Fruit fly (Drosophila melanogaster) whole organism, wandering third instar larva: ENCODE results near the gene gce.
A peak's percentile ranks its signal among the peaks of the same experiment; 100 is the strongest.

Source experiments
- Abd-B ChIP-seq: fragments of >200 bp; optimal IDR thresholded peaks from 2 replicates; lab custom pipeline; 2017; ENCODE audit warnings: missing biosample characterization, missing genetic modification characterization
- CG32264 ChIP-seq: fragments of 200-800 bp; sonication (Bioruptor generic); optimal IDR thresholded peaks from 2 replicates; lab custom pipeline; 2016; ENCODE audit warnings: missing biosample characterization, missing genetic modification characterization
- CG9705 ChIP-seq: fragments of 200-800 bp; sonication (Bioruptor generic); optimal IDR thresholded peaks from 2 replicates; lab custom pipeline; 2018; ENCODE audit warnings: missing biosample characterization, mild to moderate bottlenecking, missing genetic modification characterization
- CrebA ChIP-seq: fragments of 200-800 bp; sonication (Bioruptor generic); optimal IDR thresholded peaks from 2 replicates; lab custom pipeline; 2016; ENCODE audit warnings: missing biosample characterization, mild to moderate bottlenecking, missing genetic modification characterization, borderline replicate concordance
- Dif ChIP-seq: fragments of 200-275, 200-300 bp; sonication (Bioruptor generic); optimal IDR thresholded peaks from 2 replicates; lab custom pipeline; 2018; ENCODE audit warnings: missing biosample characterization, missing genetic modification characterization; ENCODE audit not compliant: partially characterized antibody
- HLH106 ChIP-seq: fragments of 200-800 bp; optimal IDR thresholded peaks from 3 replicates; lab custom pipeline; 2019; ENCODE audit warnings: missing biosample characterization, mild to moderate bottlenecking, missing genetic modification characterization, moderate library complexity
- Hnf4 ChIP-seq: fragments of 200-800 bp; sonication (Bioruptor generic); optimal IDR thresholded peaks from 2 replicates; lab custom pipeline; 2016; ENCODE audit warnings: missing biosample characterization, mild to moderate bottlenecking, missing genetic modification characterization
- Hr78 ChIP-seq: fragments of >200 bp; optimal IDR thresholded peaks from 2 replicates; lab custom pipeline; 2017; ENCODE audit warnings: missing biosample characterization, missing genetic modification characterization
- Hr83 ChIP-seq: fragments of 200-300 bp; sonication (Bioruptor generic); optimal IDR thresholded peaks from 2 replicates; lab custom pipeline; 2016; ENCODE audit warnings: missing biosample characterization, mild to moderate bottlenecking, missing genetic modification characterization, moderate library complexity; ENCODE audit not compliant: poor library complexity, severe bottlenecking
- Jra ChIP-seq: sonication (Bioruptor generic); optimal IDR thresholded peaks from 2 replicates; lab custom pipeline; 2016; ENCODE audit warnings: missing biosample characterization, missing genetic modification characterization
- Mio ChIP-seq: sonication (Bioruptor generic); optimal IDR thresholded peaks from 2 replicates; lab custom pipeline; 2016; ENCODE audit warnings: missing biosample characterization, missing genetic modification characterization
- Myc ChIP-seq: fragments of >200 bp; optimal IDR thresholded peaks from 2 replicates; lab custom pipeline; 2017
- N ChIP-seq: fragments of >200 bp; optimal IDR thresholded peaks from 2 replicates; lab custom pipeline; 2018; ENCODE audit warnings: missing biosample characterization, missing external identifiers, missing genetic modification characterization
- OdsH ChIP-seq: fragments of 200-800 bp; sonication (Bioruptor generic); optimal IDR thresholded peaks from 2 replicates; lab custom pipeline; 2016; ENCODE audit warnings: missing biosample characterization, mild to moderate bottlenecking, missing genetic modification characterization
- Rel ChIP-seq, 2 experiments: fragments of 200-800 bp; sonication (Bioruptor generic) in 1 of 2; optimal IDR thresholded peaks; 2 replicates in 1 of 2; 3 replicates in 1 of 2; lab custom pipeline; 2016 to 2019; ENCODE audit warnings: mild to moderate bottlenecking in 2 of 2, missing biosample characterization in 2 of 2, missing genetic modification characterization in 2 of 2, moderate library complexity in 1 of 2
- Sp1 ChIP-seq: fragments of 200-800 bp; sonication (Bioruptor generic); optimal IDR thresholded peaks from 3 replicates; lab custom pipeline; 2019; ENCODE audit warnings: missing biosample characterization, mild to moderate bottlenecking, missing genetic modification characterization, moderate library complexity
- Vsx2 ChIP-seq: fragments of 200-300, 225-300 bp; sonication (Bioruptor generic); optimal IDR thresholded peaks from 2 replicates; lab custom pipeline; 2018; ENCODE audit warnings: missing biosample characterization, missing genetic modification characterization; ENCODE audit not compliant: partially characterized antibody
- br ChIP-seq: fragments of 200-800 bp; sonication (Bioruptor generic); optimal IDR thresholded peaks from 2 replicates; lab custom pipeline; 2016; ENCODE audit warnings: missing biosample characterization, missing genetic modification characterization
- dl ChIP-seq, 2 experiments: fragments of 175-275, 200-275 bp in 1 of 2; fragments of 200-275 bp in 1 of 2; sonication (Bioruptor generic); optimal IDR thresholded peaks; lab custom pipeline; 2018; ENCODE audit warnings: mild to moderate bottlenecking in 2 of 2, missing biosample characterization in 2 of 2, missing genetic modification characterization in 2 of 2, moderate library complexity in 2 of 2; ENCODE audit not compliant: partially characterized antibody in 2 of 2, insufficient read depth in 1 of 2
- dmrt93B ChIP-seq: fragments of 200-800 bp; sonication (Bioruptor generic); optimal IDR thresholded peaks from 2 replicates; lab custom pipeline; 2018; ENCODE audit warnings: missing biosample characterization, mild to moderate bottlenecking, missing genetic modification characterization
- dsf ChIP-seq: sonication (Bioruptor generic); optimal IDR thresholded peaks from 2 replicates; lab custom pipeline; 2016; ENCODE audit warnings: missing biosample characterization, missing genetic modification characterization, borderline replicate concordance
- ey ChIP-seq: fragments of 200-800 bp; sonication (Bioruptor generic); optimal IDR thresholded peaks from 2 replicates; lab custom pipeline; 2016; ENCODE audit warnings: missing biosample characterization, missing genetic modification characterization
- foxo ChIP-seq, 2 experiments: fragments of 200-800 bp; sonication (Bioruptor generic); optimal IDR thresholded peaks; 2 replicates in 1 of 2; 3 replicates in 1 of 2; lab custom pipeline; 2016 to 2017; ENCODE audit warnings: missing biosample characterization in 2 of 2, missing genetic modification characterization in 2 of 2
- h ChIP-seq: fragments of 200-800 bp; sonication (Bioruptor generic); optimal IDR thresholded peaks from 3 replicates; lab custom pipeline; 2016; ENCODE audit warnings: missing biosample characterization, mild to moderate bottlenecking, missing genetic modification characterization
- jim ChIP-seq: fragments of 175-275, 200-325 bp; sonication (Bioruptor generic); optimal IDR thresholded peaks from 2 replicates; lab custom pipeline; 2016; ENCODE audit warnings: missing biosample characterization, mild to moderate bottlenecking, missing genetic modification characterization
- lola ChIP-seq: fragments of >200 bp; optimal IDR thresholded peaks from 2 replicates; lab custom pipeline; 2017; ENCODE audit warnings: missing biosample characterization, missing genetic modification characterization
- pan ChIP-seq: fragments of >200 bp; optimal IDR thresholded peaks from 2 replicates; lab custom pipeline; 2017
- psq ChIP-seq: fragments of 200-800 bp; sonication (Bioruptor generic); optimal IDR thresholded peaks from 3 replicates; lab custom pipeline; 2017; ENCODE audit warnings: missing biosample characterization, mild to moderate bottlenecking, missing genetic modification characterization, moderate library complexity
- rgr ChIP-seq: fragments of 200-800 bp; sonication (Bioruptor generic); optimal IDR thresholded peaks from 3 replicates; lab custom pipeline; 2016; ENCODE audit warnings: missing biosample characterization, mild to moderate bottlenecking, missing genetic modification characterization
- sage ChIP-seq: fragments of 200-800 bp; sonication (Bioruptor generic); optimal IDR thresholded peaks from 2 replicates; lab custom pipeline; 2016; ENCODE audit warnings: missing biosample characterization, mild to moderate bottlenecking, missing genetic modification characterization
- sv ChIP-seq: fragments of 200-800 bp; sonication (Bioruptor generic); optimal IDR thresholded peaks from 3 replicates; lab custom pipeline; 2016; ENCODE audit warnings: missing biosample characterization, missing genetic modification characterization
- tai ChIP-seq: sonication (Bioruptor generic); optimal IDR thresholded peaks from 2 replicates; lab custom pipeline; 2016; ENCODE audit warnings: missing biosample characterization, missing genetic modification characterization
- usp ChIP-seq: fragments of >200 bp; optimal IDR thresholded peaks from 2 replicates; lab custom pipeline; 2017; ENCODE audit warnings: missing biosample characterization, missing genetic modification characterization
- woc ChIP-seq: sonication (Bioruptor generic); optimal IDR thresholded peaks from 2 replicates; lab custom pipeline; 2016; ENCODE audit warnings: missing biosample characterization, mild to moderate bottlenecking, missing genetic modification characterization

gce gene

DNA sequence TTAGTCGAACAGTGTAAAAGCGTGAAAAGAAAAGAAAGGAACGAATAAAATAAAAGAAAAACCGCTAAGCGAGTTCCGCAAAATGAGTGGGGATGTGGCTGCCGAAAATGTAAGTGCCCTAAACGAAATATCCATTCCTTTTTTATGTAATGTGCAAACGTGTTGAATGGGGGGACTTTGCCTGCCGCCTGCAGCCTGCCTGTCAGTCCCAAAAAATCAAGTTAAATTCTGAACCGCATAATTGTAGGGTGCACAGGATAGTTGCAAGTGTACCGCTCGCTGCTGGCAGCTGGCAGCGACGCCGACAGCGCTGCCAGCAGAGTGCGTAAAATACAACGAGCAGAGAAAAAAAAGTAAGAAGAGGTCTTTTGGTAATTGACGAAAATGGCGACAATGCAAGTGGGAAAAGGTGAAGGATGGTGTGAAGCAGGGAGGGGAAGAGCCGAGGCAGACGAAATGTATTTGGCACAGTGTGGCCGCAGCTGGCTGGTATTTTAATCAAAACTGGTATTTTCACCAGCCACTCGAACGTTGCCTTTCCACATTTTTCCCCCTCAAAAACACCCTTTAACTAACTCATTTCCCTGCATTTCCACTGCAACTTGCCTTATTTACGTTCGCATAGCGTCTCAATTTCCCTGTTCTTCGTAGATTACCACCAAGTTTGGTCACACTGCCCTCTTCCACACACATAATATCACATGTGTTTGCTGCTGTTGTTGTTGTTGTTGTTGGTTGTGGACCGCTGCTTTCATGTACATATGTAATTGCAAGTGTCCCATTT is 22.3 kb downstream of the gce start:
- TF ChIP-seq sv (GFP tag; lab: Kevin White, UChicago) (no peak), dmrt93B (GFP tag; lab: Kevin White, UChicago) (no peak), woc (GFP tag; lab: Kevin White, UChicago) (no peak), psq (GFP tag; lab: Kevin White, UChicago) (peak; percentile 75), HLH106 (tag; lab: Kevin White, UChicago) (peak; percentile 2), Rel (GFP tag; optimal IDR thresholded peaks at IDR 0.05; lab: Kevin White, UChicago) (no peak), Rel (tag; optimal IDR thresholded peaks at IDR 0.05; lab: Kevin White, UChicago) (peak; percentile 67)

DNA sequence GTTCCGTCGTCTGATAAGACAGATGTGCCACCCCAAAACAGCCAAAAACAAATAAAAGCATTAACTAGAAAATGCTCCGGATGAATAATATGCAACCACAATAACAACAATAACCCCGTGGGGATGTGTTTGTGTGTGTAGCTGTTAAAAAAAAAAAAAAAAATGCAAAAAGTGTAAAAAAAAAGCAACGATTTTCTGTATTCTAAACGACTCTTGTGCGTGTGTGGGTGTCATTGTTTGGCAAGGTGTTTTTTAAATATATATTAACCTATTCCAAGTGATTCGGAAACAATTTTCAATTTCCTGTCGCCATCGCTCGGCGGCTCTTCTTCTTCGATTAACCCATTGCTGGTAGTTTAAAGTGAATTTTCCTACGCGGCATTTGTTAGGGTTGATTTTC is 23.0 kb downstream of the gce start:
- TF ChIP-seq Rel (GFP tag; optimal IDR thresholded peaks at IDR 0.05; lab: Kevin White, UChicago) = peak; percentile 29
- no peak for TF ChIP-seq Rel (tag; optimal IDR thresholded peaks at IDR 0.05; lab: Kevin White, UChicago)
- peak; percentile 37 for TF ChIP-seq Hnf4 (GFP tag; lab: Kevin White, UChicago)
- no peak for TF ChIP-seq jim (GFP tag; lab: Kevin White, UChicago)
- no peak for TF ChIP-seq HLH106 (tag; lab: Kevin White, UChicago)
- no peak for TF ChIP-seq br (GFP tag; lab: Kevin White, UChicago)
- no peak for TF ChIP-seq dsf (GFP tag; lab: Kevin White, UChicago)
- no peak for TF ChIP-seq dl (GFP tag; optimal IDR thresholded peaks at IDR 0.05; lab: Kevin White, UChicago; ENCODE audit: insufficient read depth in 1 of 2, partially characterized antibody in 2 of 2)
- no peak for TF ChIP-seq sv (GFP tag; lab: Kevin White, UChicago)
- peak; percentile 54 for TF ChIP-seq Sp1 (GFP tag; lab: Kevin White, UChicago)
- TF ChIP-seq Myc (lab: Kevin White, UChicago) = no peak
- no peak for TF ChIP-seq woc (GFP tag; lab: Kevin White, UChicago)
- no peak for TF ChIP-seq lola (GFP tag; lab: Kevin White, UChicago)
- TF ChIP-seq N (GFP tag; lab: Kevin White, UChicago) = no peak
- no peak for TF ChIP-seq Vsx2 (GFP tag; lab: Kevin White, UChicago)
- peak; percentile 2 for TF ChIP-seq Jra (GFP tag; lab: Kevin White, UChicago)
- no peak for TF ChIP-seq Hr78 (GFP tag; lab: Kevin White, UChicago)
- no peak for TF ChIP-seq dmrt93B (GFP tag; lab: Kevin White, UChicago)
- no peak for TF ChIP-seq psq (GFP tag; lab: Kevin White, UChicago)
- TF ChIP-seq sage (GFP tag; lab: Kevin White, UChicago) = peak; percentile 34
- TF ChIP-seq Dif = no peak
- peak; percentile 9 for TF ChIP-seq rgr (GFP tag; lab: Kevin White, UChicago)
- TF ChIP-seq foxo (GFP tag; optimal IDR thresholded peaks at IDR 0.05; lab: Kevin White, UChicago) = peak in 1 of 2 experiments; percentile 18

DNA sequence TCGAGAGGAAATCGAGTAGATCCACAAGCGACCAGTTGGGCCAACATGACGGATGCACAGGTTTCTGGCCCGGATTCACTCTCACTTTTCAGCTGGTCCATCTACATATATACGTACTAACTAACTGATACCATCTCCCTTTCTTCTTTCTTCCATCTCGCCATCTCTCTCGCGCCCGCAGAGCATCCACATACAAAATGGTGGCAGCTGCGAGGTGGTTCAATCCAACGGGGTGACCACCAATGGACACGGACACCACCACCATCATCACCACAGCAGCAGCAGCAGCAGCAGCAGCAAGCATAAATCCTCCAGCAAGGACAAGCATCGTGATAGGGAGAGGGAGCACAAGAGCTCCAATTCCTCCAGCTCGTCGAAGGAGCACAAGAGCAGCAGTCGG is 23.4 kb downstream of the gce start:
- TF ChIP-seq tai (GFP tag; lab: Kevin White, UChicago) (no peak), lola (GFP tag; lab: Kevin White, UChicago) (no peak), dsf (GFP tag; lab: Kevin White, UChicago) (no peak), Hr78 (GFP tag; lab: Kevin White, UChicago) (no peak), pan (no peak), HLH106 (tag; lab: Kevin White, UChicago) (no peak)

DNA sequence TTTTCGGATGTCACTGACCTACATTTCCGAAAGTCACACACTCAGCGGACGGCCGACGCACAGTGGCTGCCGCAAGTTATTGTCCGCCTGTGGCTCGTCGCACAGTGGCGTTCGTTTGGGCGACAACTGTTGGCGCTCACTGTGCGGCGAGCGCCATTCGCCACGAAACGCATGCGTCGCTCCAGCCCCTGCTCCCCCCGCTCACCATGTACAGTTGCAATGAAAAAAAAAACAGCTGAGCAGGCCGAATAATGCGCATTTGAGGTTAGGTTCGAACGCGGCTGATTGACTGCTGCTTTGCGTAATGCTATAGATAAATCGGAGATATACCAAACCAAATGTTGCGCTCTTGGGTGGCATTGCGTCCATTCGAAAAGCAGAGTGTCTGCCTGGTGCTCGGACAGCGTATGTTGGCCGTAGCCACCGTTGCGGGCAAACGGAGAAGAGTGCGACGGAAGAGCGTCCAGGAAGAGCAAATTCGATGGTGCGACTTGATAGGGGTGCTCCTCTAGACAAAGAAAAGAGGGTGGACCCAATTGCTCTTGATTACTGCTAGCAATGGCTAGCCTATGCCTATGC is 25.8 kb downstream of the gce start:
- TF ChIP-seq tai (GFP tag; lab: Kevin White, UChicago) (no peak), Mio (GFP tag; lab: Kevin White, UChicago) (peak; percentile 65), Sp1 (GFP tag; lab: Kevin White, UChicago) (peak; percentile 69), dsf (GFP tag; lab: Kevin White, UChicago) (no peak), jim (GFP tag; lab: Kevin White, UChicago) (peak; percentile 99), ey (GFP tag; lab: Kevin White, UChicago) (peak; percentile 88), Hr83 (peak; percentile 92), sv (GFP tag; lab: Kevin White, UChicago) (peak; percentile 71), HLH106 (tag; lab: Kevin White, UChicago) (peak; percentile 79), Rel (GFP tag; optimal IDR thresholded peaks at IDR 0.05; lab: Kevin White, UChicago) (no peak), Rel (tag; optimal IDR thresholded peaks at IDR 0.05; lab: Kevin White, UChicago) (peak; percentile 81), CG9705 (peak; percentile 80), OdsH (GFP tag; lab: Kevin White, UChicago) (peak; percentile 81), Myc (lab: Kevin White, UChicago) (peak; percentile 53), dmrt93B (GFP tag; lab: Kevin White, UChicago) (peak; percentile 66), foxo (GFP tag; optimal IDR thresholded peaks at IDR 0.05; lab: Kevin White, UChicago) (peak; percentile 43 to 95), Hnf4 (GFP tag; lab: Kevin White, UChicago) (peak; percentile 91), Dif (peak; percentile 56), N (GFP tag; lab: Kevin White, UChicago) (no peak), usp (GFP tag; lab: Kevin White, UChicago) (no peak), h (GFP tag; lab: Kevin White, UChicago) (peak; percentile 90), lola (GFP tag; lab: Kevin White, UChicago) (no peak), sage (GFP tag; lab: Kevin White, UChicago) (no peak), br (GFP tag; lab: Kevin White, UChicago) (peak; percentile 90), CG32264 (peak; percentile 55), psq (GFP tag; lab: Kevin White, UChicago) (peak; percentile 77), Abd-B (no peak), Hr78 (GFP tag; lab: Kevin White, UChicago) (no peak), CrebA (GFP tag; lab: Kevin White, UChicago) (no peak), woc (GFP tag; lab: Kevin White, UChicago) (peak; percentile 96), dl (GFP tag; optimal IDR thresholded peaks at IDR 0.05; lab: Kevin White, UChicago; ENCODE audit: insufficient read depth in 1 of 2, partially characterized antibody in 2 of 2) (no peak), Jra (GFP tag; lab: Kevin White, UChicago) (peak; percentile 71)
